Fruit fly (Drosophila melanogaster): ENCODE measurements around the gene Tfb4.

Gene Tfb4

DNA sequence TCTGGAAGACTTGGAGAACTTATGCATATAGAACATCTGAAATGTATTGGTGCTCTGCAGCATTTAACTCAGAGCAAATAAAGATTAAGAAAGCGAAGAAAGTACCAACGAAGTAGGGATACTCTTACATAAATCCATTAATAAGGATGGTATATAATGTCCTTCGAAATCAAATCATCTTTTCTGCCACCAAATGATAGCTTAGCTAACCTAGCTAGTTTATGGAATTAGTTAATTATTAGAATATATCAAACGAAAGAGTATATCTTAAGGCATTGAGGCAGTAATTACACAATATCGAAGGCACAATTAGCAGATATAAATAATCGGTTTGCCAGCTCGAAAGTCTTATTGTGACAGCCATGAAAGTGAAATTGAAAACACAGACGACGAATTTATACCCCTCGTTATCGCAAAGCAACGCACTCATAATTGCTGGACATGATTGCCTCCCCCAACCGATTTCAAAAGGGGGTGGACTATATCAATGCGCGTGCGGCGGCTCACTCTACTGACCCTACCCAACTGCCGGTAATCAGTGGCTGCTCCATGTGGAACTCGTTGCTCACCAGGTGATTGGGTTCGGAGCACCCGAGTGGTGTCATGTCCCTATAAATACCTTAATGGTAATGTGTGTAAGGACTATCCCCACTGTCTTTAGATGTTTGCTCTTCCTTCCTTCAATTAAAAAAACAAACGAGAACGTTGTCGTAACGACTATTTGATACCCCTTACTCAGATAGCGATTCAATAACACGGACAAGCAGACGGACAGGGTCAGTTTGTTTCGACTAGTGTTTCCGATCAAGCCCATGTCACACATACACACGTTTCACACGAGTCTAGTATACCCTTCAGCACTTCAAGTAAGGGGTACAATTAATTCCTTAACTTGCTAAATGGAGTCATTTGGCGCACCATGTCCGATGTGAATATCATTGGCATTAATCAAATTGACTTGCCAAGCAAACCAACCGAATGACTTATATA is 5.8 kb downstream of the Tfb4 start (continued):
- TF ChIP-seq psq (GFP tag; optimal IDR thresholded peaks at IDR 0.05) (peak; percentile 82), sv (GFP tag; optimal IDR thresholded peaks at IDR 0.05) (peak; percentile 40), CG32264 (GFP tag; optimal IDR thresholded peaks at IDR 0.05) (peak; percentile 75), rgr (GFP tag; optimal IDR thresholded peaks at IDR 0.05) (peak; percentile 93), br (GFP tag; optimal IDR thresholded peaks at IDR 0.05) (peak; percentile 89)

DNA sequence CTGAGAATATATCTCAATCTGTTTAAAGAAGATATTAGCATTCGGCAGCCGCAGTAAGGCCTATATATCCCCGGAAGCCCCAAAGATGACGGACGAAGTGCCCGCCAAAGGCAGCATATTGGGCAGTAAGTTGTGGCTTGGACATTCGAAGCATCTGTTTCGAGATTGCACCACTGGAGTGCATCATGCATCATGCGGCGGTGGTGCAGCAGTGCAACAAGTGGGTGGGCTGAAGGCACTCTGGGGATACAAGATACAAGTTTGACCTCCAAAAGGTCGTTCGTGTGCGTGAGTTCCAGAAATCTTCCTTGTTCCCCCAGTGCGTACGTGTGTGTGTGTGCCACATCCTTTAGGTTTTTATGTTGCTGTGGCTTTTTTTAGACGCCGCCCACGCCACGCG is 7.2 kb downstream of the Tfb4 start:
- no peak for TF ChIP-seq Hr78 (GFP tag; optimal IDR thresholded peaks at IDR 0.05)
- TF ChIP-seq fru (GFP tag; optimal IDR thresholded peaks at IDR 0.05): no peak
- no peak for TF ChIP-seq tai (GFP tag; optimal IDR thresholded peaks at IDR 0.05)
- no peak for TF ChIP-seq Myc (optimal IDR thresholded peaks at IDR 0.05)
- no peak for TF ChIP-seq HLH106 (tag; optimal IDR thresholded peaks at IDR 0.05)
- no peak for TF ChIP-seq sage (GFP tag; optimal IDR thresholded peaks at IDR 0.05)
- no peak for TF ChIP-seq rgr (GFP tag; optimal IDR thresholded peaks at IDR 0.05)
- no peak for TF ChIP-seq Rel (GFP tag; optimal IDR thresholded peaks at IDR 0.05)
- no peak for TF ChIP-seq Rel (tag; optimal IDR thresholded peaks at IDR 0.05)
- TF ChIP-seq dmrt93B (GFP tag; optimal IDR thresholded peaks at IDR 0.05): no peak
- no peak for TF ChIP-seq CrebA (GFP tag; optimal IDR thresholded peaks at IDR 0.05; ENCODE audit: borderline replicate concordance)
- no peak for TF ChIP-seq Sp1 (GFP tag; optimal IDR thresholded peaks at IDR 0.05)
- TF ChIP-seq dsf (GFP tag; optimal IDR thresholded peaks at IDR 0.05; ENCODE audit: borderline replicate concordance): no peak
- TF ChIP-seq GATAd (GFP tag; optimal IDR thresholded peaks at IDR 0.05): no peak
- no peak for TF ChIP-seq Jra (GFP tag; optimal IDR thresholded peaks at IDR 0.05)
- TF ChIP-seq h (GFP tag; optimal IDR thresholded peaks at IDR 0.05): no peak

DNA sequence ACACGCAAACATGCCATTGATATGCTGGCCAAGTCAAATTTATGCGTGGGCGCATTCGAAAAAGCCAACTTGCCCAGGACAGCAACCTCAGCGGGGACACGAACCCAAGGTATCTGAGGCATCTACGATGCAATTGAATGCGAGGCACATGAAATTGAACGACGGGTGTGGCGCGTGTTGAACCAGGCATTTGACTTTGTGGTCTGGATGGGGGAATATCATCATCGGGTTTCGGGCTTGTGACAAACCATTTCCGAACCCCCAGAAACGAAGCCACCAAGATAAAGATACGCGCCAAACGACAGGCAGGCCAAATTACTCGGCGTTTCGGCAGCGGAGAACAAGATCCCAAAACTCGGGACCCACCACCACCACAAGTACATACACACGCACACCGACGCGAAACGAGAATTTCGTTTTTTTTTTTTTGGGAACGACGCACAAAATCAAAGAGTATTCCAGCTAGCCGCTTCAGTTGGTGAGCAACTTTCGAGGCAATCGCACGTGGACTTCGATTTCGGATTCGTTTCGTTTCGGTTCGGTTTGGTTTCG is 7.7 kb downstream of the Tfb4 start, which contains the start of gene MFS3:
Gene MFS3, plus strand, starts transcription at position 472 of the 552 bp plus-strand sequence.
- TF ChIP-seq GATAd (GFP tag; optimal IDR thresholded peaks at IDR 0.05) (no peak), dl (GFP tag; optimal IDR thresholded peaks at IDR 0.05; ENCODE audit: insufficient read depth in 1 of 2, partially characterized antibody in 2 of 2) (no peak), Myc (optimal IDR thresholded peaks at IDR 0.05) (peak; percentile 40), CG9705 (GFP tag; optimal IDR thresholded peaks at IDR 0.05) (peak; percentile 27), OdsH (GFP tag; optimal IDR thresholded peaks at IDR 0.05) (no peak), pan (optimal IDR thresholded peaks at IDR 0.05) (no peak), jim (GFP tag; optimal IDR thresholded peaks at IDR 0.05) (peak; percentile 79), brk (GFP tag; optimal IDR thresholded peaks at IDR 0.05) (peak; percentile 35), Dfd (GFP tag; optimal IDR thresholded peaks at IDR 0.05) (no peak), usp (GFP tag; optimal IDR thresholded peaks at IDR 0.05) (no peak), br (GFP tag; optimal IDR thresholded peaks at IDR 0.05) (peak; percentile 47), tai (GFP tag; optimal IDR thresholded peaks at IDR 0.05) (no peak), Hr78 (GFP tag; optimal IDR thresholded peaks at IDR 0.05) (no peak), foxo (GFP tag; optimal IDR thresholded peaks at IDR 0.05) (peak in 1 of 2 experiments; percentile 36), CrebA (GFP tag; optimal IDR thresholded peaks at IDR 0.05; ENCODE audit: borderline replicate concordance) (no peak), lola (GFP tag; optimal IDR thresholded peaks at IDR 0.05) (no peak), Hr83 (GFP tag; optimal IDR thresholded peaks at IDR 0.05; ENCODE audit: poor library complexity, severe bottlenecking) (no peak), dsf (GFP tag; optimal IDR thresholded peaks at IDR 0.05; ENCODE audit: borderline replicate concordance) (no peak), Abd-B (GFP tag; optimal IDR thresholded peaks at IDR 0.05) (no peak), Mio (GFP tag; optimal IDR thresholded peaks at IDR 0.05) (no peak), Dif (GFP tag; optimal IDR thresholded peaks at IDR 0.05; ENCODE audit: partially characterized antibody) (peak; percentile 7), Vsx2 (GFP tag; optimal IDR thresholded peaks at IDR 0.05; ENCODE audit: partially characterized antibody) (peak; percentile 70), fru (GFP tag; optimal IDR thresholded peaks at IDR 0.05) (peak; percentile 29), psq (GFP tag; optimal IDR thresholded peaks at IDR 0.05) (peak; percentile 22), h (GFP tag; optimal IDR thresholded peaks at IDR 0.05) (peak; percentile 42), Jra (GFP tag; optimal IDR thresholded peaks at IDR 0.05) (peak; percentile 15), N (GFP tag; optimal IDR thresholded peaks at IDR 0.05) (no peak), CG32264 (GFP tag; optimal IDR thresholded peaks at IDR 0.05) (no peak), Rel (GFP tag; optimal IDR thresholded peaks at IDR 0.05) (peak; percentile 44), Rel (tag; optimal IDR thresholded peaks at IDR 0.05) (peak; percentile 32), rgr (GFP tag; optimal IDR thresholded peaks at IDR 0.05) (peak; percentile 20), dmrt93B (GFP tag; optimal IDR thresholded peaks at IDR 0.05) (no peak), Sp1 (GFP tag; optimal IDR thresholded peaks at IDR 0.05) (peak; percentile 35), Hnf4 (GFP tag; optimal IDR thresholded peaks at IDR 0.05) (peak; percentile 35), ey (GFP tag; optimal IDR thresholded peaks at IDR 0.05) (no peak), woc (GFP tag; optimal IDR thresholded peaks at IDR 0.05) (no peak), sv (GFP tag; optimal IDR thresholded peaks at IDR 0.05) (no peak), HLH106 (tag; optimal IDR thresholded peaks at IDR 0.05) (no peak), sage (GFP tag; optimal IDR thresholded peaks at IDR 0.05) (no peak)
